Worm (Caenorhabditis elegans): ENCODE results near the gene srr-7.
A peak's percentile ranks its signal among the peaks of the same experiment; 100 is the strongest.
"Not testable (repeated sequence)": the region's sequence is repeated elsewhere in the genome, so short reads cannot be mapped to it uniquely, and the experiment has no call there.

DNA sequence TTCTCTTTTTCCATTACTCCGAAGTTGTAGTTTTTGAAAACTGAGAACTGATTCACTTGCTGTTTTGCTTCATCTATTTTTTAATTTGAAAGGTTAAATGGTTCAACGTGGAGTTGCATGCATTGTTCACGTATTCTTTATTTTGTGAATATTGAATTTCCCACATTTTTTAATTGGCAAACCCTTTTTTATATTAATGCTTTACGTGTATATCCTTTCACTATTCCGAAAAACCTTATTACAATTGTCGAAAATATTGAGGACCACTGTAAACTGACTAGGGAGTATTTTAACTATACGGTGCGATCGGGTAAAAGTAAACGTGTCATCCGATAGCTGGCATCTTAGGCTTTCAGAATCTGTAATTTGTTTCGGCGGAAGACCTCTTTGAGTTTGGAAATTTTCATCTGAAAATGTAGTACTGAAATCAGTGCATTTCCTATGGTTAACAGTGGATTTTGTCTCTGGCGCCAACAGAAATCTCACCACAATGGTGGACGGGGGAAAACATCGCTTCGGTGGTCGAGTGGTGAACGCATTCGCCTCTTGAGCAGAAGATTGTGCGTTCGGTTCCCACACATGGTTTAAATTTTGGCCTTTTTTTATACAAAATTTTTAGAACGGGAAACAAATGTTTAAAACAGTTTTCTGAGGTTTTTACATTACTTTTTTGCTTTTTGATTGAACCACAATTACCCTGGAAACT is 22.0 kb upstream of the srr-7 start, which contains the start of gene C01G10.14:
- not testable (repeated sequence) for TF ChIP-seq Y53F4B.3 (GFP tag; IDR thresholded peaks at IDR 0.05); ceh-58 (GFP tag; IDR thresholded peaks at IDR 0.05); madf-8 (GFP tag; conservative IDR thresholded peaks at IDR 0.05); lsy-27 (tag; optimal IDR thresholded peaks at IDR 0.05; ENCODE audit: borderline replicate concordance, insufficient read depth); K11D2.4 (GFP tag; IDR thresholded peaks at IDR 0.05); fkh-3 (tag; optimal IDR thresholded peaks at IDR 0.05)
- TF ChIP-seq tbp1 (GFP tag; optimal IDR thresholded peaks at IDR 0.05), result peak; percentile 82

Data from whole organism, young adult.